Fruit fly (Drosophila melanogaster) whole organism, embryonic: ENCODE measurements around the gene Chchd3.
A peak's percentile ranks its signal among the peaks of the same experiment; 100 is the strongest.

ENCODE experiments used
- Adf1 ChIP-seq: fragments of 200-800 bp; sonication (Bioruptor generic); IDR thresholded peaks from 2 replicates; pipeline ENCODE4 v1.3.6; 2022; ENCODE audit warnings: missing biosample characterization, missing genetic modification characterization
- CG10274 ChIP-seq: fragments of 200-800 bp; sonication (Bioruptor generic); optimal IDR thresholded peaks from 3 replicates; lab custom pipeline; 2017; ENCODE audit warnings: missing biosample characterization, mild to moderate bottlenecking, missing genetic modification characterization
- CG12769 ChIP-seq: fragments of 200-800 bp; sonication (Bioruptor generic); optimal IDR thresholded peaks from 2 replicates; lab custom pipeline; 2019; ENCODE audit warnings: missing biosample characterization, mild to moderate bottlenecking, missing genetic modification characterization, moderate library complexity
- CG13894 ChIP-seq: fragments of 200-800 bp; sonication (Bioruptor generic); optimal IDR thresholded peaks from 3 replicates; lab custom pipeline; 2018; ENCODE audit warnings: missing biosample characterization, mild to moderate bottlenecking, missing genetic modification characterization, moderate library complexity
- CG18599 ChIP-seq: fragments of 200-800 bp; sonication (Bioruptor generic); optimal IDR thresholded peaks from 3 replicates; lab custom pipeline; 2017; ENCODE audit warnings: missing biosample characterization, missing genetic modification characterization, mild to moderate bottlenecking, moderate library complexity, missing genetic modification reagents
- CG32532 ChIP-seq: fragments of 200-800 bp; sonication (Bioruptor generic); IDR thresholded peaks from 2 replicates; pipeline ENCODE4 v1.3.6; 2022; ENCODE audit warnings: missing biosample characterization, missing genetic modification characterization
- CG34224 ChIP-seq: fragments of 200-800 bp; sonication (Bioruptor generic); IDR thresholded peaks from 3 replicates; pipeline ENCODE4 v1.3.6; 2022; ENCODE audit warnings: missing biosample characterization, missing genetic modification characterization; ENCODE audit not compliant: partially characterized antibody
- CG34376 ChIP-seq: fragments of 200-800 bp; sonication (Bioruptor generic); optimal IDR thresholded peaks from 2 replicates; lab custom pipeline; 2018; ENCODE audit warnings: missing biosample characterization, mild to moderate bottlenecking, missing genetic modification characterization
- CG8290 ChIP-seq, 3 experiments: fragments of 200-800 bp; sonication (Bioruptor generic); optimal IDR thresholded peaks; 2 replicates each; lab custom pipeline; 2016 to 2019; ENCODE audit warnings: missing biosample characterization in 3 of 3, missing genetic modification characterization in 3 of 3, mild to moderate bottlenecking in 2 of 3, moderate library complexity in 1 of 3
- CG8944 ChIP-seq: fragments of 200-800 bp; sonication (Bioruptor generic); optimal IDR thresholded peaks from 3 replicates; lab custom pipeline; 2016; ENCODE audit warnings: missing biosample characterization, missing genetic modification characterization
- CG9215 ChIP-seq: fragments of 200-800 bp; sonication (Bioruptor generic); IDR thresholded peaks from 2 replicates; pipeline ENCODE4 v1.3.6; 2022; ENCODE audit warnings: missing biosample characterization, missing genetic modification characterization
- Deaf1 ChIP-seq: fragments of 200-800 bp; optimal IDR thresholded peaks from 3 replicates; lab custom pipeline; 2019; ENCODE audit warnings: missing biosample characterization, mild to moderate bottlenecking, missing genetic modification characterization, moderate library complexity
- GATAe ChIP-seq: fragments of 200-800 bp; sonication (Bioruptor generic); conservative IDR thresholded peaks from 2 replicates; pipeline ENCODE4 v1.3.6; 2022; ENCODE audit warnings: missing biosample characterization, missing genetic modification characterization
- Hr78 ChIP-seq, 2 experiments: fragments of 200-800 bp in 1 of 2; fragments of >200 bp in 1 of 2; sonication (Bioruptor generic) in 1 of 2; optimal IDR thresholded peaks; 2 replicates each; lab custom pipeline; 2017 to 2019; ENCODE audit warnings: missing biosample characterization in 2 of 2, missing genetic modification characterization in 2 of 2, mild to moderate bottlenecking in 1 of 2, moderate library complexity in 1 of 2
- Jarid2 ChIP-seq: fragments of 200-800 bp; sonication (Bioruptor generic); optimal IDR thresholded peaks from 3 replicates; lab custom pipeline; 2017; ENCODE audit warnings: mild to moderate bottlenecking, missing biosample characterization, missing genetic modification reagents, missing genetic modification characterization
- MTF-1 ChIP-seq: fragments of 200-800 bp; sonication (Bioruptor generic); optimal IDR thresholded peaks from 2 replicates; lab custom pipeline; 2018; ENCODE audit warnings: missing biosample characterization, mild to moderate bottlenecking, missing genetic modification characterization, borderline replicate concordance
- Med ChIP-seq: fragments of 200-800 bp; sonication (Bioruptor generic); peaks from one replicate; lab custom pipeline; 2016; ENCODE audit warnings: missing biosample characterization, missing genetic modification characterization, mild to moderate bottlenecking, inconsistent platforms, moderate library complexity
- Trl ChIP-seq, 3 experiments: fragments of >200 bp in 2 of 3; fragments of 200-800 bp in 1 of 3; sonication (Bioruptor generic) in 1 of 3; optimal IDR thresholded peaks; 2 replicates in 1 of 3; 3 replicates in 2 of 3; lab custom pipeline; 2016 to 2017; ENCODE audit warnings: missing biosample characterization in 1 of 3, missing genetic modification characterization in 1 of 3
- Xrp1 ChIP-seq: fragments of 200-800 bp; sonication (Bioruptor generic); IDR thresholded peaks from 2 replicates; pipeline ENCODE4 v1.3.6; 2022; ENCODE audit warnings: missing biosample characterization, missing genetic modification characterization
- abd-A ChIP-seq: fragments of 200-800 bp; sonication (Bioruptor generic); optimal IDR thresholded peaks from 3 replicates; lab custom pipeline; 2019; ENCODE audit warnings: missing biosample characterization, mild to moderate bottlenecking, missing genetic modification characterization, moderate library complexity
- bbx ChIP-seq: fragments of 200-800 bp; sonication (Bioruptor generic); IDR thresholded peaks from 2 replicates; pipeline ENCODE4 v1.3.6; 2022; ENCODE audit warnings: missing biosample characterization, missing genetic modification characterization; ENCODE audit not compliant: partially characterized antibody
- btn ChIP-seq: fragments of 200-800 bp; sonication (Bioruptor generic); optimal IDR thresholded peaks from 2 replicates; lab custom pipeline; 2016; ENCODE audit warnings: missing biosample characterization, missing genetic modification characterization
- caup ChIP-seq: fragments of 200-800 bp; sonication (Bioruptor generic); optimal IDR thresholded peaks from 3 replicates; lab custom pipeline; 2017; ENCODE audit warnings: missing biosample characterization, mild to moderate bottlenecking, missing genetic modification characterization, moderate library complexity; ENCODE audit not compliant: severe bottlenecking
- cg ChIP-seq: fragments of 200-800 bp; sonication (Bioruptor generic); optimal IDR thresholded peaks from 3 replicates; lab custom pipeline; 2019; ENCODE audit warnings: missing biosample characterization, mild to moderate bottlenecking, missing genetic modification characterization, moderate library complexity
- chm ChIP-seq: fragments of 200-800 bp; sonication (Bioruptor generic); IDR thresholded peaks from 2 replicates; pipeline ENCODE4 v1.3.6; 2022; ENCODE audit warnings: missing biosample characterization, missing genetic modification characterization
- ci ChIP-seq: fragments of 200-800 bp; sonication (Bioruptor generic); IDR thresholded peaks from 3 replicates; pipeline ENCODE4 v1.3.6; 2022; ENCODE audit warnings: missing biosample characterization, missing genetic modification characterization
- crol ChIP-seq: fragments of 200-800 bp; sonication (Bioruptor generic); IDR thresholded peaks from 2 replicates; pipeline ENCODE4 v1.3.6; 2022; ENCODE audit warnings: missing biosample characterization, missing genetic modification characterization
- ems ChIP-seq: fragments of 200-800 bp; sonication (Bioruptor generic); optimal IDR thresholded peaks from 3 replicates; lab custom pipeline; 2016; ENCODE audit warnings: missing biosample characterization, missing genetic modification characterization
- ewg ChIP-seq: fragments of 200-800 bp; sonication (Bioruptor generic); optimal IDR thresholded peaks from 3 replicates; lab custom pipeline; 2017; ENCODE audit warnings: mild to moderate bottlenecking, missing biosample characterization, missing genetic modification reagents, missing genetic modification characterization
- h ChIP-seq: fragments of >200 bp; optimal IDR thresholded peaks from 2 replicates; lab custom pipeline; 2017
- inv ChIP-seq: fragments of 200-800 bp; sonication (Bioruptor generic); IDR thresholded peaks from 2 replicates; pipeline ENCODE4 v1.3.6; 2022; ENCODE audit warnings: missing biosample characterization, missing genetic modification characterization; ENCODE audit not compliant: partially characterized antibody
- lab ChIP-seq: fragments of 200-800 bp; sonication (Bioruptor generic); optimal IDR thresholded peaks from 3 replicates; lab custom pipeline; 2017; ENCODE audit warnings: missing biosample characterization, missing genetic modification characterization, mild to moderate bottlenecking, moderate library complexity, missing genetic modification reagents
- mirr ChIP-seq: fragments of 200-800 bp; sonication (Bioruptor generic); optimal IDR thresholded peaks from 3 replicates; lab custom pipeline; 2018; ENCODE audit warnings: missing biosample characterization, mild to moderate bottlenecking, missing genetic modification characterization
- ranshi ChIP-seq: fragments of 200-800 bp; sonication (Bioruptor generic); IDR thresholded peaks from 2 replicates; pipeline ENCODE4 v1.3.6; 2022; ENCODE audit warnings: missing biosample characterization, missing genetic modification characterization
- sc ChIP-seq, 3 experiments: fragments of >200 bp in 2 of 3; fragments of 200-800 bp in 1 of 3; sonication (Bioruptor generic) in 1 of 3; optimal IDR thresholded peaks; 2 replicates in 2 of 3; 3 replicates in 1 of 3; lab custom pipeline; 2017; ENCODE audit warnings: mild to moderate bottlenecking in 1 of 3, missing biosample characterization in 1 of 3, missing genetic modification characterization in 1 of 3, missing genetic modification reagents in 1 of 3
- sd ChIP-seq: fragments of 200-800 bp; sonication (Bioruptor generic); optimal IDR thresholded peaks from 3 replicates; lab custom pipeline; 2018; ENCODE audit warnings: missing biosample characterization, mild to moderate bottlenecking, missing genetic modification characterization, moderate library complexity
- sens ChIP-seq: fragments of 200-800 bp; sonication (Bioruptor generic); peaks from one replicate; lab custom pipeline; 2016; ENCODE audit warnings: missing biosample characterization, missing genetic modification characterization
- sna ChIP-seq: fragments of 200-800 bp; sonication (Bioruptor generic); IDR thresholded peaks from 2 replicates; pipeline ENCODE4 v1.3.6; 2022; ENCODE audit warnings: missing biosample characterization, missing genetic modification characterization; ENCODE audit not compliant: partially characterized antibody
- so ChIP-seq: fragments of 200-800 bp; sonication (Bioruptor generic); IDR thresholded peaks from 3 replicates; pipeline ENCODE4 v1.3.6; 2022; ENCODE audit warnings: missing biosample characterization, missing genetic modification characterization
- sug ChIP-seq: fragments of 200-800 bp; optimal IDR thresholded peaks from 2 replicates; lab custom pipeline; 2019; ENCODE audit warnings: missing biosample characterization, mild to moderate bottlenecking, missing genetic modification characterization, moderate library complexity
- trem ChIP-seq: fragments of 200-800 bp; optimal IDR thresholded peaks from 3 replicates; lab custom pipeline; 2019; ENCODE audit warnings: missing biosample characterization, mild to moderate bottlenecking, missing genetic modification characterization, moderate library complexity
- vvl ChIP-seq: fragments of 200-800 bp; sonication (Bioruptor generic); IDR thresholded peaks from 2 replicates; pipeline ENCODE4 v1.3.6; 2022; ENCODE audit warnings: missing biosample characterization, missing genetic modification characterization
- wor ChIP-seq: fragments of 200-800 bp; sonication (Bioruptor generic); IDR thresholded peaks from 2 replicates; pipeline ENCODE4 v1.3.6; 2022; ENCODE audit warnings: missing biosample characterization, missing genetic modification characterization
- zen2 ChIP-seq: fragments of 200-800 bp; sonication (Bioruptor generic); IDR thresholded peaks from 3 replicates; pipeline ENCODE4 v1.3.6; 2022; ENCODE audit warnings: missing biosample characterization, missing genetic modification characterization; ENCODE audit not compliant: partially characterized antibody
- zfh1 ChIP-seq: fragments of 200-800 bp; sonication (Bioruptor generic); IDR thresholded peaks from 3 replicates; pipeline ENCODE4 v1.3.6; 2022; ENCODE audit warnings: missing biosample characterization, missing genetic modification characterization

Chchd3 gene

dm6 chr3R:31019662-31020061 lies 34.1 kb downstream of the Chchd3 start (continued):
- no peak for TF ChIP-seq sc (optimal IDR thresholded peaks at IDR 0.05; lab: Kevin White, UChicago)
- no peak for TF ChIP-seq sc (GFP tag; optimal IDR thresholded peaks at IDR 0.05; lab: Kevin White, UChicago)

DNA sequence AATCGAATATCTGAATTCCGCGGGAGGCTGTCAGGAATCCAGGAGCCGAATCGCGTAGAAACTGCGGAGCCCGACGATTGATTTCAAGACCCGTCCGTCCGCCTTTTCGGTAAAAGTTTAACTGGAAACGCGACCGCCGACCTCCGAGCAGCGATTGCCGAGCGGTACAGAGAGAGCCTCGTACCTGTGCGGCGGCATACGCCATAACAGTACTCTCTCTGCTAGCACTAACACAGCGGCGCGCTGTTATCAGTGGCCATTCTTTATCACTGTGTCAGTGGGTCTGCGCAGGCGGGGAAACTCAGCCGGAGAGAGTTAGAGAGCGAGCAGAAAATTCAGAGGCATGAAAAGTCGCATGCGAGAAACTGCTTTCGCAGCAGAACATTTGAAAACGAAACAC lies 37.0 kb downstream of the Chchd3 start, which contains the start of gene 5-HT7:
TSS of gene 5-HT7 (minus strand) at position 161 of the 400 bp plus-strand sequence.
- TF ChIP-seq CG9215 (GFP tag; lab: Robert Waterston, UW), result no peak
- peak; percentile 21 for TF ChIP-seq sug (tag; lab: Kevin White, UChicago)
- TF ChIP-seq CG34224, result peak; percentile 31; the same call in 2 of the 3 replicates
- peak; percentile 42 for TF ChIP-seq CG12769
- TF ChIP-seq Med (GFP tag; lab: Kevin White, UChicago), result peak; percentile 76
- peak; percentile 11; the same call in 1 of the 2 replicates for TF ChIP-seq ranshi
- peak; percentile 85 for TF ChIP-seq GATAe (GFP tag; lab: Robert Waterston, UW)
- no peak for TF ChIP-seq trem (tag; lab: Kevin White, UChicago)
- TF ChIP-seq sna (GFP tag; lab: Robert Waterston, UW), result 0 out of 2 replicates have a peak, but pooled peaks have one; percentile 34
- peak; percentile 62 for TF ChIP-seq sens (GFP tag; lab: Kevin White, UChicago)
- TF ChIP-seq mirr (GFP tag; lab: Kevin White, UChicago), result peak; percentile 20
- TF ChIP-seq cg (GFP tag; lab: Kevin White, UChicago), result peak; percentile 70
- TF ChIP-seq Jarid2, result peak; percentile 58
- peak; percentile 17; the same call in 1 of the 2 replicates for TF ChIP-seq inv (GFP tag; lab: Robert Waterston, UW)
- TF ChIP-seq caup (GFP tag; lab: Kevin White, UChicago), result no peak
- TF ChIP-seq ci (GFP tag; lab: Robert Waterston, UW), result no peak
- TF ChIP-seq zen2, result peak; percentile 73; the same call in 2 of the 3 replicates
- TF ChIP-seq h (lab: Kevin White, UChicago), result no peak
- peak; percentile 31 for TF ChIP-seq CG13894 (tag; lab: Kevin White, UChicago)
- peak; percentile 9; the same call in 1 of the 2 replicates for TF ChIP-seq bbx (GFP tag; lab: Robert Waterston, UW)
- no peak for TF ChIP-seq Xrp1
- TF ChIP-seq ems (GFP tag; lab: Kevin White, UChicago), result no peak
- TF ChIP-seq so (GFP tag; lab: Robert Waterston, UW), result 0 out of 3 replicates have a peak, but pooled peaks have one; percentile 18
- peak; percentile 27 for TF ChIP-seq ewg (GFP tag; lab: Kevin White, UChicago)
- peak; percentile 19; the same call in 1 of the 2 replicates for TF ChIP-seq CG32532 (GFP tag; lab: Robert Waterston, UW)
- 0 out of 3 replicates have a peak, but pooled peaks have one; percentile 14 for TF ChIP-seq zfh1 (GFP tag; lab: Robert Waterston, UW)
- peak; percentile 5 for TF ChIP-seq CG18599
- peak; percentile 39 for TF ChIP-seq CG34376
- no peak for TF ChIP-seq btn (GFP tag; lab: Kevin White, UChicago)
- peak; percentile 62; the same call in 1 of the 2 replicates for TF ChIP-seq Adf1 (GFP tag; lab: Robert Waterston, UW)
- TF ChIP-seq sd, result peak; percentile 10
- peak; percentile 57; the same call in 1 of the 2 replicates for TF ChIP-seq crol (GFP tag; lab: Robert Waterston, UW)
- TF ChIP-seq lab (GFP tag; lab: Kevin White, UChicago), result peak; percentile 37
- no peak for TF ChIP-seq Hr78 (GFP tag; optimal IDR thresholded peaks at IDR 0.05; lab: Kevin White, UChicago)
- no peak for TF ChIP-seq CG8944
- TF ChIP-seq abd-A (tag; lab: Kevin White, UChicago), result peak; percentile 29
- TF ChIP-seq wor, result no peak
- TF ChIP-seq CG10274, result no peak
- TF ChIP-seq vvl (GFP tag; lab: Robert Waterston, UW), result 0 out of 2 replicates have a peak, but pooled peaks have one; percentile 11
- peak; percentile 65 to 66 for TF ChIP-seq Trl (optimal IDR thresholded peaks at IDR 0.05; lab: Kevin White, UChicago)
- no peak for TF ChIP-seq Trl (GFP tag; optimal IDR thresholded peaks at IDR 0.05; lab: Kevin White, UChicago)
- no peak for TF ChIP-seq CG8290 (GFP tag; optimal IDR thresholded peaks at IDR 0.05; lab: Kevin White, UChicago)
- peak in 1 of 2 experiments; percentile 21 for TF ChIP-seq CG8290 (tag; optimal IDR thresholded peaks at IDR 0.05; lab: Kevin White, UChicago)
- TF ChIP-seq MTF-1, result no peak
- TF ChIP-seq chm (GFP tag; lab: Robert Waterston, UW), result peak; percentile 64; the same call in 1 of the 2 replicates
- peak; percentile 97 for TF ChIP-seq Deaf1
